Worm (Caenorhabditis elegans): ENCODE data around the gene C28A5.2.

- TF ChIP-seq hlh-15 (tag; optimal IDR thresholded peaks at IDR 0.05), result no peak
- no peak for TF ChIP-seq pros-1 (tag; optimal IDR thresholded peaks at IDR 0.05)
- no peak for TF ChIP-seq pax-1 (tag; optimal IDR thresholded peaks at IDR 0.05)
- TF ChIP-seq sdc-2 (tag; optimal IDR thresholded peaks at IDR 0.05), result no peak
- TF ChIP-seq unc-86 (tag; optimal IDR thresholded peaks at IDR 0.05), result no peak
- TF ChIP-seq nfya-1 (tag; optimal IDR thresholded peaks at IDR 0.05), result no peak
- TF ChIP-seq tbx-7 (tag; optimal IDR thresholded peaks at IDR 0.05), result no peak
- TF ChIP-seq unc-55 (GFP tag; optimal IDR thresholded peaks at IDR 0.05), result no peak
- TF ChIP-seq nhr-11 (tag; optimal IDR thresholded peaks at IDR 0.05), result no peak
- TF ChIP-seq ceh-9 (tag; optimal IDR thresholded peaks at IDR 0.05), result no peak
- TF ChIP-seq unc-3 (GFP tag; conservative IDR thresholded peaks at IDR 0.05), result no peak
- no peak for TF ChIP-seq unc-3 (tag; optimal IDR thresholded peaks at IDR 0.05)
- TF ChIP-seq zip-5 (tag; optimal IDR thresholded peaks at IDR 0.05), result no peak
- no peak for TF ChIP-seq ets-4 (tag; optimal IDR thresholded peaks at IDR 0.05)
- TF ChIP-seq tbx-2 (tag; optimal IDR thresholded peaks at IDR 0.05), result no peak
Measured at ce11 chrIII:4408251-4408650, 31.1 kb downstream of the C28A5.2 start, which contains the start of gene gpch-1.

All from whole organism, late embryonic.